Worm (Caenorhabditis elegans) whole organism, mixed stage, embryonic: Measurements from ENCODE around the gene hecd-1.
A peak's percentile ranks its signal among the peaks of the same experiment; 100 is the strongest.

Source experiments
- blmp-1 ChIP-seq: fragments of 150-350 bp; optimal IDR thresholded peaks from 2 replicates; lab custom pipeline; 2014; ENCODE audit warnings: missing biosample characterization, missing genetic modification characterization
- ceh-39 ChIP-seq: fragments of 150-350 bp; optimal IDR thresholded peaks from 2 replicates; lab custom pipeline; 2014; ENCODE audit warnings: missing biosample characterization, missing genetic modification characterization
- ceh-43 ChIP-seq: fragments of 200-800 bp; sonication (Bioruptor generic); optimal IDR thresholded peaks from 2 replicates; lab custom pipeline; 2018; ENCODE audit warnings: mild to moderate bottlenecking, missing genetic modification characterization, moderate library complexity, missing compliant biosample characterization
- ceh-83 ChIP-seq: fragments of 200-800 bp; sonication (Bioruptor generic); optimal IDR thresholded peaks from 2 replicates; lab custom pipeline; 2018; ENCODE audit warnings: mild to moderate bottlenecking, missing genetic modification characterization, missing compliant biosample characterization
- ces-1 ChIP-seq: fragments of 150-350 bp; optimal IDR thresholded peaks from 2 replicates; lab custom pipeline; 2014; ENCODE audit warnings: missing biosample characterization, missing genetic modification reagents, missing genetic modification characterization
- cnd-1 ChIP-seq: fragments of 200-800 bp; sonication (Bioruptor generic); optimal IDR thresholded peaks from 2 replicates; lab custom pipeline; 2018; ENCODE audit warnings: mild to moderate bottlenecking, missing genetic modification characterization, missing compliant biosample characterization
- drap-1 ChIP-seq: fragments of 200-800 bp; sonication (Bioruptor generic); optimal IDR thresholded peaks from 3 replicates; lab custom pipeline; 2018; ENCODE audit warnings: mild to moderate bottlenecking, missing genetic modification characterization, missing compliant biosample characterization
- elt-1 ChIP-seq: sonication (generic microtip); optimal IDR thresholded peaks from 2 replicates; lab custom pipeline; 2017; ENCODE audit warnings: missing genetic modification characterization, mild to moderate bottlenecking, missing compliant biosample characterization, antibody characterized with exemption, moderate library complexity, borderline replicate concordance; ENCODE audit not compliant: insufficient read depth
- elt-3 ChIP-seq: fragments of 150-350 bp; optimal IDR thresholded peaks from 2 replicates; lab custom pipeline; 2014; ENCODE audit warnings: missing biosample characterization, missing genetic modification characterization
- flh-1 ChIP-seq: fragments of 200-800 bp; sonication (Bioruptor generic); optimal IDR thresholded peaks from 2 replicates; lab custom pipeline; 2018; ENCODE audit warnings: mild to moderate bottlenecking, missing genetic modification characterization, moderate library complexity, missing compliant biosample characterization
- hlh-1 ChIP-seq: fragments of 150-350 bp; optimal IDR thresholded peaks from 2 replicates; lab custom pipeline; 2014; ENCODE audit warnings: missing biosample characterization, missing genetic modification reagents, missing genetic modification characterization
- lin-13 ChIP-seq: fragments of 150-350 bp; optimal IDR thresholded peaks from 2 replicates; lab custom pipeline; 2014; ENCODE audit warnings: missing biosample characterization, missing genetic modification characterization
- lin-32 ChIP-seq: fragments of 200-800 bp; sonication (Bioruptor generic); optimal IDR thresholded peaks from 2 replicates; lab custom pipeline; 2018; ENCODE audit warnings: mild to moderate bottlenecking, missing genetic modification characterization, missing compliant biosample characterization
- lsy-2 ChIP-seq: fragments of 150-350 bp; optimal IDR thresholded peaks from 2 replicates; lab custom pipeline; 2014; ENCODE audit warnings: missing biosample characterization, missing genetic modification characterization
- mab-5 ChIP-seq: fragments of 150-350 bp; optimal IDR thresholded peaks from 2 replicates; lab custom pipeline; 2014; ENCODE audit warnings: missing biosample characterization, missing genetic modification characterization
- mep-1 ChIP-seq: fragments of 150-350 bp; optimal IDR thresholded peaks from 2 replicates; lab custom pipeline; 2017; ENCODE audit warnings: missing biosample characterization, missing genetic modification reagents, missing genetic modification characterization, inconsistent platforms
- mls-2 ChIP-seq: sonication (generic microtip); optimal IDR thresholded peaks from 2 replicates; lab custom pipeline; 2016; ENCODE audit warnings: mild to moderate bottlenecking, missing genetic modification characterization, moderate library complexity, missing compliant biosample characterization
- nhr-12 ChIP-seq: fragments of 150-350 bp; optimal IDR thresholded peaks from 2 replicates; lab custom pipeline; 2014; ENCODE audit warnings: missing biosample characterization, missing genetic modification characterization
- nhr-2 ChIP-seq: fragments of 150-350 bp; optimal IDR thresholded peaks from 2 replicates; lab custom pipeline; 2014; ENCODE audit warnings: missing biosample characterization, missing genetic modification characterization
- nhr-237 ChIP-seq: fragments of 150-350 bp; optimal IDR thresholded peaks from 2 replicates; lab custom pipeline; 2014; ENCODE audit warnings: missing biosample characterization, missing genetic modification characterization
- nhr-76 ChIP-seq: sonication (generic microtip); optimal IDR thresholded peaks from 2 replicates; lab custom pipeline; 2017; ENCODE audit warnings: missing biosample characterization, missing genetic modification characterization
- pha-4 ChIP-seq: fragments of 150-350 bp; optimal IDR thresholded peaks from 2 replicates; lab custom pipeline; 2018; ENCODE audit warnings: missing biosample characterization, missing genetic modification reagents, missing genetic modification characterization
- sem-2 ChIP-seq: fragments of 200-800 bp; sonication (Bioruptor generic); optimal IDR thresholded peaks from 2 replicates; lab custom pipeline; 2018; ENCODE audit warnings: mild to moderate bottlenecking, missing genetic modification characterization, missing compliant biosample characterization
- snpc-4 ChIP-seq: fragments of 150-350 bp; optimal IDR thresholded peaks from 2 replicates; lab custom pipeline; 2014; ENCODE audit warnings: missing biosample characterization, missing genetic modification characterization
- sptf-1 ChIP-seq: sonication (generic microtip); optimal IDR thresholded peaks from 2 replicates; lab custom pipeline; 2017; ENCODE audit warnings: mild to moderate bottlenecking, missing genetic modification characterization, moderate library complexity, missing compliant biosample characterization
- tbx-8 ChIP-seq: fragments of 200-800 bp; sonication (Bioruptor generic); optimal IDR thresholded peaks from 2 replicates; lab custom pipeline; 2018; ENCODE audit warnings: mild to moderate bottlenecking, missing genetic modification characterization, moderate library complexity, missing compliant biosample characterization
- unc-120 ChIP-seq: sonication (generic microtip); optimal IDR thresholded peaks from 2 replicates; lab custom pipeline; 2017; ENCODE audit warnings: missing genetic modification characterization, missing compliant biosample characterization; ENCODE audit not compliant: poor library complexity, severe bottlenecking
- unc-39 ChIP-seq: fragments of 150-350 bp; optimal IDR thresholded peaks from 2 replicates; lab custom pipeline; 2014; ENCODE audit warnings: missing biosample characterization, missing genetic modification characterization
- unc-62 ChIP-seq: fragments of 150-350 bp; optimal IDR thresholded peaks from 2 replicates; lab custom pipeline; 2014; ENCODE audit warnings: missing biosample characterization, missing genetic modification reagents, missing genetic modification characterization
- zip-8 ChIP-seq: fragments of 150-350 bp; optimal IDR thresholded peaks from 2 replicates; lab custom pipeline; 2014; ENCODE audit warnings: missing biosample characterization, missing genetic modification characterization
- ztf-11 ChIP-seq: fragments of 150-350 bp; optimal IDR thresholded peaks from 2 replicates; lab custom pipeline; 2014; ENCODE audit warnings: missing biosample characterization, missing genetic modification characterization

hecd-1 gene

ce11 chrIV:7154356-7154755 is 9.8 kb upstream of the hecd-1 start, which contains the start of gene C34D4.2:
TSS of gene C34D4.2 (plus strand) at chrIV:7154656.
- no peak for TF ChIP-seq snpc-4 (tag; lab: Kevin White, UChicago)
- TF ChIP-seq elt-1 = peak; percentile 32

- TF ChIP-seq ceh-83 (GFP tag; lab: Kevin White, UChicago) (no peak), ces-1 (GFP tag; lab: Kevin White, UChicago) (no peak), cnd-1 (tag; lab: Kevin White, UChicago) (no peak), tbx-8 (GFP tag; lab: Kevin White, UChicago) (no peak), blmp-1 (tag; lab: Kevin White, UChicago) (no peak), nhr-2 (tag; lab: Kevin White, UChicago) (no peak), ztf-11 (tag; lab: Kevin White, UChicago) (no peak), mep-1 (no peak), nhr-76 (no peak), unc-39 (tag; lab: Kevin White, UChicago) (no peak), pha-4 (tag; lab: Kevin White, UChicago) (no peak), nhr-237 (tag; lab: Kevin White, UChicago) (no peak), lin-32 (no peak)
Observed at ce11 chrIV:7153362-7153761, 8.8 kb upstream of the hecd-1 start, which contains the start of gene C34D4.3. TSS of gene C34D4.3 (plus strand) at chrIV:7153662.

ce11 chrIV:7152409-7152808 is 7.9 kb upstream of the hecd-1 start, which contains the start of gene col-113:
TSS of gene col-113 (minus strand) at chrIV:7152509.
- no peak for TF ChIP-seq sptf-1 (tag; lab: Kevin White, UChicago)
- no peak for TF ChIP-seq pha-4 (tag; lab: Kevin White, UChicago)
- no peak for TF ChIP-seq ceh-43
- TF ChIP-seq mep-1 = no peak
- TF ChIP-seq sem-2 = no peak
- no peak for TF ChIP-seq zip-8 (tag; lab: Kevin White, UChicago)
- TF ChIP-seq unc-39 (tag; lab: Kevin White, UChicago) = no peak
- TF ChIP-seq tbx-8 (GFP tag; lab: Kevin White, UChicago) = no peak
- no peak for TF ChIP-seq ceh-39 (tag; lab: Kevin White, UChicago)
- TF ChIP-seq unc-62 (GFP tag; lab: Kevin White, UChicago) = no peak
- TF ChIP-seq nhr-12 = no peak
- no peak for TF ChIP-seq drap-1 (GFP tag; lab: Kevin White, UChicago)
- no peak for TF ChIP-seq ztf-11 (tag; lab: Kevin White, UChicago)
- TF ChIP-seq hlh-1 (tag; lab: Kevin White, UChicago) = no peak
- no peak for TF ChIP-seq elt-3 (tag; lab: Kevin White, UChicago)
- TF ChIP-seq cnd-1 (tag; lab: Kevin White, UChicago) = no peak
- TF ChIP-seq ces-1 (GFP tag; lab: Kevin White, UChicago) = no peak

ce11 chrIV:7149020-7149601 is 4.6 kb upstream of the hecd-1 start, which contains the start of gene C34D4.4:
TSS of gene C34D4.4 (plus strand) at chrIV:7149361.
- peak; percentile 94 for TF ChIP-seq lsy-2 (tag; lab: Kevin White, UChicago)
- TF ChIP-seq lin-13 = peak; percentile 8
- TF ChIP-seq zip-8 (tag; lab: Kevin White, UChicago) = no peak

ce11 chrIV:7147722-7148121 is 3.2 kb upstream of the hecd-1 start:
- TF ChIP-seq ces-1 (GFP tag; lab: Kevin White, UChicago) = peak; percentile 21
- TF ChIP-seq ceh-83 (GFP tag; lab: Kevin White, UChicago) = no peak
- TF ChIP-seq, all 35 proteins: peak for 1

ce11 chrIV:7139143-7139542 is 5.4 kb downstream of the hecd-1 start:
- TF ChIP-seq ces-1 (GFP tag; lab: Kevin White, UChicago) (no peak), mep-1 (no peak), unc-120 (tag; lab: Kevin White, UChicago) (no peak), sptf-1 (tag; lab: Kevin White, UChicago) (no peak), cnd-1 (tag; lab: Kevin White, UChicago) (no peak), flh-1 (GFP tag; lab: Kevin White, UChicago) (no peak), sem-2 (no peak), nhr-12 (no peak), zip-8 (tag; lab: Kevin White, UChicago) (no peak), mls-2 (tag; lab: Kevin White, UChicago) (no peak), unc-62 (GFP tag; lab: Kevin White, UChicago) (no peak), tbx-8 (GFP tag; lab: Kevin White, UChicago) (no peak), mab-5 (no peak), blmp-1 (tag; lab: Kevin White, UChicago) (no peak), ceh-39 (tag; lab: Kevin White, UChicago) (no peak), ztf-11 (tag; lab: Kevin White, UChicago) (no peak)
